Worm (Caenorhabditis elegans) whole organism, young adult: ENCODE measurements around the gene unc-24.

Source experiments
- ets-4 ChIP-seq: fragments of 200-800 bp; sonication (Bioruptor generic); optimal IDR thresholded peaks from 2 replicates; lab custom pipeline; 2018; ENCODE audit warnings: mild to moderate bottlenecking, missing genetic modification characterization, missing compliant biosample characterization
- ztf-25 ChIP-seq: fragments of 200-800 bp; sonication (Bioruptor generic); IDR thresholded peaks from 2 replicates; pipeline ENCODE4 v1.3.6; 2022; ENCODE audit warnings: missing genetic modification reagents, missing genetic modification characterization, missing compliant biosample characterization

ce11 chrIV:8009374-8009773 is 29.7 kb downstream of the unc-24 start:
- TF ChIP-seq ets-4 (GFP tag; lab: Kevin White, UChicago) (no peak), ztf-25 (GFP tag; lab: Robert Waterston, UW) (no peak)
